Fruit fly (Drosophila melanogaster): Measurements from ENCODE around the gene CG2698.
A peak's percentile ranks its signal among the peaks of the same experiment; 100 is the strongest.

The CG2698 gene

dm6 chr3R:7962778-7963494 is 38.4 kb upstream of the CG2698 start (continued):
- no peak for TF ChIP-seq ken (GFP tag; IDR thresholded peaks at IDR 0.05)
- TF ChIP-seq zf30C (GFP tag; optimal IDR thresholded peaks at IDR 0.05): no peak
- no peak for TF ChIP-seq Dad (GFP tag; optimal IDR thresholded peaks at IDR 0.05)
- no peak for TF ChIP-seq CG7786 (GFP tag; optimal IDR thresholded peaks at IDR 0.05)
- no peak for TF ChIP-seq CG17186 (GFP tag; optimal IDR thresholded peaks at IDR 0.05)
- TF ChIP-seq Ptx1 (GFP tag; IDR thresholded peaks at IDR 0.05): peak; percentile 56
- TF ChIP-seq salm (tag; optimal IDR thresholded peaks at IDR 0.05): no peak
- TF ChIP-seq tin (GFP tag; optimal IDR thresholded peaks at IDR 0.05): peak; percentile 59
- TF ChIP-seq tap (tag; optimal IDR thresholded peaks at IDR 0.05): no peak
- no peak for TF ChIP-seq pita (GFP tag; optimal IDR thresholded peaks at IDR 0.05)
- TF ChIP-seq Abd-B (GFP tag; optimal IDR thresholded peaks at IDR 0.05): peak; percentile 51
- peak; percentile 79 for TF ChIP-seq CG10979 (tag; optimal IDR thresholded peaks at IDR 0.05)
- TF ChIP-seq CG10366 (GFP tag; IDR thresholded peaks at IDR 0.05): no peak
- TF ChIP-seq CG16779 (GFP tag; IDR thresholded peaks at IDR 0.05): no peak
- peak; percentile 7 for TF ChIP-seq YL-1 (GFP tag; optimal IDR thresholded peaks at IDR 0.05)
- TF ChIP-seq CG13624 (GFP tag; optimal IDR thresholded peaks at IDR 0.05): no peak
- no peak for TF ChIP-seq tx (GFP tag; optimal IDR thresholded peaks at IDR 0.05)
- TF ChIP-seq cwo (GFP tag; optimal IDR thresholded peaks at IDR 0.05): no peak
- no peak for TF ChIP-seq CG15073 (GFP tag; optimal IDR thresholded peaks at IDR 0.05)
- TF ChIP-seq CG1832 (GFP tag; optimal IDR thresholded peaks at IDR 0.05): no peak
- TF ChIP-seq Doc2 (GFP tag; IDR thresholded peaks at IDR 0.05): no peak
- TF ChIP-seq ash1 (GFP tag; optimal IDR thresholded peaks at IDR 0.05): no peak
- no peak for TF ChIP-seq CG12942 (GFP tag; optimal IDR thresholded peaks at IDR 0.05)
- TF ChIP-seq CG12104 (GFP tag; optimal IDR thresholded peaks at IDR 0.05): peak; percentile 40
- no peak for TF ChIP-seq Meics (GFP tag; optimal IDR thresholded peaks at IDR 0.05)
- no peak for TF ChIP-seq Rx (GFP tag; IDR thresholded peaks at IDR 0.05)
- no peak for TF ChIP-seq ranshi (GFP tag; IDR thresholded peaks at IDR 0.05)
- no peak for TF ChIP-seq CG1603 (tag; optimal IDR thresholded peaks at IDR 0.05)
- TF ChIP-seq Hr78 (GFP tag; optimal IDR thresholded peaks at IDR 0.05): no peak
- no peak for TF ChIP-seq CG18011 (GFP tag; optimal IDR thresholded peaks at IDR 0.05)
- TF ChIP-seq sob (GFP tag; IDR thresholded peaks at IDR 0.05): no peak
- no peak for TF ChIP-seq esg (GFP tag; conservative IDR thresholded peaks at IDR 0.05)
- no peak for TF ChIP-seq crc (GFP tag; optimal IDR thresholded peaks at IDR 0.05)
- no peak for TF ChIP-seq Lpt (GFP tag; optimal IDR thresholded peaks at IDR 0.05)
- no peak for TF ChIP-seq caup (GFP tag; optimal IDR thresholded peaks at IDR 0.05; ENCODE audit: severe bottlenecking)
- no peak for TF ChIP-seq CG6683 (GFP tag; optimal IDR thresholded peaks at IDR 0.05)
- no peak for TF ChIP-seq Deaf1 (tag; optimal IDR thresholded peaks at IDR 0.05)
- peak; percentile 61; the same call in 2 of the 3 replicates for TF ChIP-seq croc (GFP tag; conservative IDR thresholded peaks at IDR 0.05)
- TF ChIP-seq CG12299 (tag; optimal IDR thresholded peaks at IDR 0.05): no peak
- no peak for TF ChIP-seq CG1024 (GFP tag; IDR thresholded peaks at IDR 0.05)
- no peak for TF ChIP-seq prd (optimal IDR thresholded peaks at IDR 0.05)
- TF ChIP-seq prd (GFP tag; IDR thresholded peaks at IDR 0.05): peak; percentile 55
- TF ChIP-seq exex (tag; optimal IDR thresholded peaks at IDR 0.05): no peak
- TF ChIP-seq CG9609 (GFP tag; optimal IDR thresholded peaks at IDR 0.05): no peak
- TF ChIP-seq Jarid2 (GFP tag; optimal IDR thresholded peaks at IDR 0.05): peak; percentile 18
- no peak for TF ChIP-seq cad (GFP tag; optimal IDR thresholded peaks at IDR 0.05)
- TF ChIP-seq sr (GFP tag; IDR thresholded peaks at IDR 0.05): 0 out of 3 replicates have a peak, but pooled peaks have one; percentile 10
- no peak for TF ChIP-seq CG4730 (GFP tag; IDR thresholded peaks at IDR 0.05)
- 0 out of 3 replicates have a peak, but pooled peaks have one; percentile 47 for TF ChIP-seq Opbp (GFP tag; IDR thresholded peaks at IDR 0.05; ENCODE audit: partially characterized antibody)
- no peak for TF ChIP-seq Dip3 (GFP tag; optimal IDR thresholded peaks at IDR 0.05)

Measured in whole organism, embryonic.